Fruit fly (Drosophila melanogaster) whole organism, embryonic: ENCODE data around the gene dwg.

Source experiments
- CG10543 ChIP-seq: fragments of 200-800 bp; sonication (Bioruptor generic); optimal IDR thresholded peaks from 3 replicates; lab custom pipeline; 2017; ENCODE audit warnings: missing biosample characterization, mild to moderate bottlenecking, missing genetic modification characterization, moderate library complexity
- CG10979 ChIP-seq: fragments of 200-800 bp; sonication (Bioruptor generic); optimal IDR thresholded peaks from 2 replicates; lab custom pipeline; 2018; ENCODE audit warnings: missing biosample characterization, mild to moderate bottlenecking, missing genetic modification characterization, moderate library complexity
- CG13287 ChIP-seq: fragments of 200-800 bp; sonication (Bioruptor generic); IDR thresholded peaks from 2 replicates; pipeline ENCODE4 v1.3.6; 2022; ENCODE audit warnings: missing biosample characterization, missing genetic modification characterization; ENCODE audit not compliant: partially characterized antibody
- CG13424 ChIP-seq: fragments of 200-800 bp; sonication (Bioruptor generic); optimal IDR thresholded peaks from 2 replicates; lab custom pipeline; 2019; ENCODE audit warnings: missing biosample characterization, mild to moderate bottlenecking, missing genetic modification characterization, moderate library complexity
- CG13894 ChIP-seq: fragments of 200-800 bp; sonication (Bioruptor generic); optimal IDR thresholded peaks from 3 replicates; lab custom pipeline; 2018; ENCODE audit warnings: missing biosample characterization, mild to moderate bottlenecking, missing genetic modification characterization, moderate library complexity
- CG18011 ChIP-seq: fragments of 200-800 bp; sonication (Bioruptor generic); optimal IDR thresholded peaks from 2 replicates; lab custom pipeline; 2017; ENCODE audit warnings: missing biosample characterization, missing genetic modification characterization, mild to moderate bottlenecking, moderate library complexity, missing genotype
- CG18599 ChIP-seq: fragments of 200-800 bp; sonication (Bioruptor generic); optimal IDR thresholded peaks from 3 replicates; lab custom pipeline; 2017; ENCODE audit warnings: missing biosample characterization, missing genetic modification characterization, mild to moderate bottlenecking, moderate library complexity, missing genetic modification reagents
- CG3281 ChIP-seq: fragments of 200-800 bp; sonication (Bioruptor generic); optimal IDR thresholded peaks from 3 replicates; lab custom pipeline; 2017; ENCODE audit warnings: missing biosample characterization, mild to moderate bottlenecking, missing genetic modification characterization
- CG34376 ChIP-seq: fragments of 200-800 bp; sonication (Bioruptor generic); optimal IDR thresholded peaks from 2 replicates; lab custom pipeline; 2018; ENCODE audit warnings: missing biosample characterization, mild to moderate bottlenecking, missing genetic modification characterization
- CG6689 ChIP-seq: fragments of 200-800 bp; sonication (Bioruptor generic); IDR thresholded peaks from 2 replicates; pipeline ENCODE4 v1.3.6; 2022; ENCODE audit warnings: missing biosample characterization, missing genetic modification characterization
- CG6854 ChIP-seq: fragments of 200-800 bp; sonication (Bioruptor generic); optimal IDR thresholded peaks from 3 replicates; lab custom pipeline; 2017; ENCODE audit warnings: missing biosample characterization, mild to moderate bottlenecking, missing genetic modification characterization
- CG7839 ChIP-seq: fragments of 200-800 bp; sonication (Bioruptor generic); optimal IDR thresholded peaks from 3 replicates; lab custom pipeline; 2018; ENCODE audit warnings: missing biosample characterization, mild to moderate bottlenecking, missing genetic modification characterization, moderate library complexity
- CTCF ChIP-seq: fragments of 200-800 bp; sonication (Bioruptor generic); optimal IDR thresholded peaks from 2 replicates; lab custom pipeline; 2017; ENCODE audit warnings: missing biosample characterization, mild to moderate bottlenecking, missing genetic modification characterization, moderate library complexity
- CoRest ChIP-seq: fragments of 200-800 bp; sonication (Bioruptor generic); optimal IDR thresholded peaks from 3 replicates; lab custom pipeline; 2018; ENCODE audit warnings: missing biosample characterization, mild to moderate bottlenecking, missing genetic modification characterization, moderate library complexity
- D19B ChIP-seq: fragments of 200-800 bp; sonication (Bioruptor generic); optimal IDR thresholded peaks from 2 replicates; lab custom pipeline; 2017; ENCODE audit warnings: missing biosample characterization, mild to moderate bottlenecking, missing genetic modification characterization
- Ets65A ChIP-seq: fragments of 200-800 bp; sonication (Bioruptor generic); peaks from one replicate; lab custom pipeline; 2016; ENCODE audit warnings: missing biosample characterization, missing genetic modification characterization
- Ets97D ChIP-seq: fragments of 200-800 bp; sonication (Bioruptor generic); optimal IDR thresholded peaks from 3 replicates; lab custom pipeline; 2016; ENCODE audit warnings: missing biosample characterization, missing genetic modification characterization
- Fer3 ChIP-seq: fragments of 200-800 bp; sonication (Bioruptor generic); optimal IDR thresholded peaks from 2 replicates; lab custom pipeline; 2018; ENCODE audit warnings: missing biosample characterization, mild to moderate bottlenecking, missing genetic modification characterization, moderate library complexity
- Hey ChIP-seq: fragments of 200-800 bp; sonication (Bioruptor generic); optimal IDR thresholded peaks from 3 replicates; lab custom pipeline; 2018; ENCODE audit warnings: missing biosample characterization, mild to moderate bottlenecking, missing genetic modification characterization
- HmgD ChIP-seq: fragments of 200-800 bp; sonication (Bioruptor generic); optimal IDR thresholded peaks from 3 replicates; lab custom pipeline; 2016; ENCODE audit warnings: missing biosample characterization, missing genetic modification characterization
- MBD-R2 ChIP-seq: fragments of 200-800 bp; sonication (Bioruptor generic); IDR thresholded peaks from 2 replicates; pipeline ENCODE4 v1.3.6; 2022; ENCODE audit warnings: missing biosample characterization, missing genetic modification characterization
- Med ChIP-seq: fragments of 200-800 bp; sonication (Bioruptor generic); peaks from one replicate; lab custom pipeline; 2016; ENCODE audit warnings: missing biosample characterization, missing genetic modification characterization, mild to moderate bottlenecking, inconsistent platforms, moderate library complexity
- Meics ChIP-seq: fragments of 200-800 bp; sonication (Bioruptor generic); optimal IDR thresholded peaks from 2 replicates; lab custom pipeline; 2017; ENCODE audit warnings: missing biosample characterization, mild to moderate bottlenecking, missing genetic modification characterization
- croc ChIP-seq: fragments of 200-800 bp; sonication (Bioruptor generic); conservative IDR thresholded peaks from 3 replicates; pipeline ENCODE4 v1.3.6; 2022; ENCODE audit warnings: missing biosample characterization, missing genetic modification characterization
- cwo ChIP-seq: fragments of 200-800 bp; sonication (Bioruptor generic); optimal IDR thresholded peaks from 3 replicates; lab custom pipeline; 2017; ENCODE audit warnings: missing biosample characterization, missing genetic modification characterization, mild to moderate bottlenecking, moderate library complexity, missing genetic modification reagents
- dmrt99B ChIP-seq: fragments of 200-800 bp; sonication (Bioruptor generic); optimal IDR thresholded peaks from 2 replicates; lab custom pipeline; 2018; ENCODE audit warnings: missing biosample characterization, mild to moderate bottlenecking, missing genetic modification characterization, moderate library complexity
- eve ChIP-seq, 2 experiments: fragments of >200 bp; optimal IDR thresholded peaks; 2 replicates each; lab custom pipeline; 2017; ENCODE audit warnings: missing biosample characterization in 2 of 2, missing genetic modification characterization in 2 of 2
- gcm2 ChIP-seq: fragments of 200-800 bp; sonication (Bioruptor generic); optimal IDR thresholded peaks from 2 replicates; lab custom pipeline; 2016; ENCODE audit warnings: missing biosample characterization, missing genetic modification characterization
- grau ChIP-seq: fragments of 200-800 bp; optimal IDR thresholded peaks from 3 replicates; lab custom pipeline; 2019; ENCODE audit warnings: missing biosample characterization, mild to moderate bottlenecking, missing genetic modification characterization, moderate library complexity
- gro ChIP-seq: fragments of 200-800 bp; sonication (Bioruptor generic); optimal IDR thresholded peaks from 2 replicates; lab custom pipeline; 2016; ENCODE audit warnings: missing biosample characterization, missing genetic modification characterization
- kay ChIP-seq: fragments of 200-800 bp; sonication (Bioruptor generic); optimal IDR thresholded peaks from 2 replicates; lab custom pipeline; 2016; ENCODE audit warnings: missing biosample characterization, missing genetic modification characterization
- lab ChIP-seq: fragments of 200-800 bp; sonication (Bioruptor generic); optimal IDR thresholded peaks from 3 replicates; lab custom pipeline; 2017; ENCODE audit warnings: missing biosample characterization, missing genetic modification characterization, mild to moderate bottlenecking, moderate library complexity, missing genetic modification reagents
- lilli ChIP-seq: fragments of 200-800 bp; sonication (Bioruptor generic); optimal IDR thresholded peaks from 3 replicates; lab custom pipeline; 2016; ENCODE audit warnings: missing biosample characterization, missing genetic modification characterization
- nerfin-1 ChIP-seq: fragments of 200-800 bp; sonication (Bioruptor generic); optimal IDR thresholded peaks from 3 replicates; lab custom pipeline; 2019; ENCODE audit warnings: missing biosample characterization, mild to moderate bottlenecking, missing genetic modification characterization, moderate library complexity
- oc ChIP-seq: fragments of 200-800 bp; sonication (Bioruptor generic); optimal IDR thresholded peaks from 2 replicates; lab custom pipeline; 2018; ENCODE audit warnings: missing biosample characterization, mild to moderate bottlenecking, missing genetic modification characterization, moderate library complexity
- pros ChIP-seq: fragments of 200-800 bp; sonication (Bioruptor generic); optimal IDR thresholded peaks from 3 replicates; lab custom pipeline; 2019; ENCODE audit warnings: missing biosample characterization, mild to moderate bottlenecking, missing genetic modification characterization, moderate library complexity
- row ChIP-seq: fragments of 200-800 bp; sonication (Bioruptor generic); IDR thresholded peaks from 3 replicates; pipeline ENCODE4 v1.3.6; 2022; ENCODE audit warnings: missing biosample characterization, missing genetic modification characterization
- sc ChIP-seq, 3 experiments: fragments of >200 bp in 2 of 3; fragments of 200-800 bp in 1 of 3; sonication (Bioruptor generic) in 1 of 3; optimal IDR thresholded peaks; 2 replicates in 2 of 3; 3 replicates in 1 of 3; lab custom pipeline; 2017; ENCODE audit warnings: mild to moderate bottlenecking in 1 of 3, missing biosample characterization in 1 of 3, missing genetic modification characterization in 1 of 3, missing genetic modification reagents in 1 of 3
- scrt ChIP-seq: fragments of 200-800 bp; sonication (Bioruptor generic); optimal IDR thresholded peaks from 2 replicates; lab custom pipeline; 2018; ENCODE audit warnings: missing biosample characterization, mild to moderate bottlenecking, missing genetic modification characterization, moderate library complexity
- sens ChIP-seq: fragments of 200-800 bp; sonication (Bioruptor generic); peaks from one replicate; lab custom pipeline; 2016; ENCODE audit warnings: missing biosample characterization, missing genetic modification characterization
- slp2 ChIP-seq: fragments of 200-800 bp; sonication (Bioruptor generic); optimal IDR thresholded peaks from 2 replicates; lab custom pipeline; 2016; ENCODE audit warnings: missing biosample characterization, missing genetic modification characterization
- trem ChIP-seq: fragments of 200-800 bp; optimal IDR thresholded peaks from 3 replicates; lab custom pipeline; 2019; ENCODE audit warnings: missing biosample characterization, mild to moderate bottlenecking, missing genetic modification characterization, moderate library complexity
- tup ChIP-seq: fragments of 200-800 bp; sonication (Bioruptor generic); optimal IDR thresholded peaks from 2 replicates; lab custom pipeline; 2016; ENCODE audit warnings: missing biosample characterization, mild to moderate bottlenecking, missing genetic modification characterization, moderate library complexity
- vvl ChIP-seq: fragments of 200-800 bp; sonication (Bioruptor generic); IDR thresholded peaks from 2 replicates; pipeline ENCODE4 v1.3.6; 2022; ENCODE audit warnings: missing biosample characterization, missing genetic modification characterization
- wdn ChIP-seq: fragments of 200-800 bp; sonication (Bioruptor generic); IDR thresholded peaks from 2 replicates; pipeline ENCODE4 v1.3.6; 2022; ENCODE audit warnings: missing biosample characterization, missing genetic modification characterization
- z ChIP-seq: fragments of 200-800 bp; sonication (Bioruptor generic); IDR thresholded peaks from 3 replicates; pipeline ENCODE4 v1.3.6; 2022; ENCODE audit warnings: missing biosample characterization, missing genetic modification characterization

Gene dwg

dm6 chrX:2682832-2683231 lies 44.7 kb upstream of the dwg start, which contains the start of gene CG2652 (continued):
- TF ChIP-seq kay (no peak), wdn (no peak), croc (GFP tag; lab: Robert Waterston, UW) (no peak), tup (GFP tag; lab: Kevin White, UChicago) (no peak), pros (GFP tag; lab: Kevin White, UChicago) (no peak)

dm6 chrX:2683926-2684325 lies 43.6 kb upstream of the dwg start:
- TF ChIP-seq Fer3 (tag; lab: Kevin White, UChicago) (no peak), nerfin-1 (tag; lab: Kevin White, UChicago) (peak; percentile 43), oc (tag; lab: Kevin White, UChicago) (peak; percentile 61), gcm2 (GFP tag; lab: Kevin White, UChicago) (no peak), Hey (tag; lab: Kevin White, UChicago) (peak; percentile 93)

- TF ChIP-seq trem (tag; lab: Kevin White, UChicago) (no peak), CG10979 (tag; lab: Kevin White, UChicago) (peak; percentile 9), CTCF (GFP tag; lab: Kevin White, UChicago) (peak; percentile 89)
Observed at dm6 chrX:2684442-2684841, 43.1 kb upstream of the dwg start.

- peak; percentile 25 for TF ChIP-seq lab
- peak; percentile 9 for TF ChIP-seq CG13894 (tag; lab: Kevin White, UChicago)
- no peak for TF ChIP-seq Ets65A (GFP tag; lab: Kevin White, UChicago)
- TF ChIP-seq CG3281, result peak; percentile 1
- peak; percentile 6 for TF ChIP-seq Meics
- peak; percentile 65 for TF ChIP-seq row (GFP tag; lab: Robert Waterston, UW)
- TF ChIP-seq grau (tag; lab: Kevin White, UChicago), result peak; percentile 6
- TF ChIP-seq Med (GFP tag; lab: Kevin White, UChicago), result peak; percentile 69
- TF ChIP-seq CG13287 (GFP tag; lab: Robert Waterston, UW), result no peak
- TF ChIP-seq CG18599, result peak; percentile 61
- no peak for TF ChIP-seq vvl (GFP tag; lab: Robert Waterston, UW)
- peak; percentile 19 for TF ChIP-seq dmrt99B (tag; lab: Kevin White, UChicago)
- TF ChIP-seq CG6854, result no peak
- peak; percentile 52 for TF ChIP-seq sens (GFP tag; lab: Kevin White, UChicago)
- peak; percentile 19 for TF ChIP-seq CG13424 (tag; lab: Kevin White, UChicago)
- peak; percentile 16 for TF ChIP-seq CG34376 (GFP tag; lab: Kevin White, UChicago)
- peak; percentile 69 for TF ChIP-seq cwo (GFP tag; lab: Kevin White, UChicago)
- TF ChIP-seq CG7839 (tag; lab: Kevin White, UChicago), result peak; percentile 4
- peak; percentile 8 for TF ChIP-seq CG10543
- TF ChIP-seq, all 482 proteins: peak for 15
Observed at dm6 chrX:2685022-2685421, 42.5 kb upstream of the dwg start.

- no peak for TF ChIP-seq sc (optimal IDR thresholded peaks at IDR 0.05; lab: Kevin White, UChicago)
- TF ChIP-seq sc (GFP tag; optimal IDR thresholded peaks at IDR 0.05; lab: Kevin White, UChicago), result no peak
- no peak for TF ChIP-seq z
- no peak for TF ChIP-seq oc (tag; lab: Kevin White, UChicago)
- TF ChIP-seq Ets97D (GFP tag; lab: Kevin White, UChicago), result no peak
- no peak for TF ChIP-seq lilli (GFP tag; lab: Kevin White, UChicago)
- no peak for TF ChIP-seq eve (GFP tag; optimal IDR thresholded peaks at IDR 0.05; lab: Kevin White, UChicago)
- TF ChIP-seq CG6689, result no peak
- TF ChIP-seq gro (GFP tag; lab: Kevin White, UChicago), result no peak
- TF ChIP-seq CoRest (tag; lab: Kevin White, UChicago), result no peak
- no peak for TF ChIP-seq scrt (GFP tag; lab: Kevin White, UChicago)
- TF ChIP-seq slp2, result no peak
- no peak for TF ChIP-seq HmgD (GFP tag; lab: Kevin White, UChicago)
- TF ChIP-seq CG18011, result no peak
- no peak for TF ChIP-seq CG13894 (tag; lab: Kevin White, UChicago)
- no peak for TF ChIP-seq MBD-R2 (GFP tag; lab: Robert Waterston, UW)
- TF ChIP-seq D19B (GFP tag; lab: Kevin White, UChicago), result no peak
Observed at dm6 chrX:2685580-2685979, 41.9 kb upstream of the dwg start, which contains the start of gene per. Gene per, plus strand, starts transcription at chrX:2685580.
